Fruit fly (Drosophila melanogaster) whole organism, embryonic: ENCODE data around the gene CG31493.

Experiments
- Adf1 ChIP-seq: fragments of 200-800 bp; sonication (Bioruptor generic); IDR thresholded peaks from 2 replicates; pipeline ENCODE4 v1.3.6; 2022; ENCODE audit warnings: missing biosample characterization, missing genetic modification characterization
- CG10267 ChIP-seq: fragments of 200-800 bp; sonication (Bioruptor generic); optimal IDR thresholded peaks from 2 replicates; lab custom pipeline; 2018; ENCODE audit warnings: missing biosample characterization, mild to moderate bottlenecking, missing genetic modification characterization, moderate library complexity
- CG10654 ChIP-seq: fragments of 200-800 bp; sonication (Bioruptor generic); optimal IDR thresholded peaks from 2 replicates; lab custom pipeline; 2016; ENCODE audit warnings: missing biosample characterization, missing genetic modification characterization
- CG10959 ChIP-seq: fragments of 200-800 bp; sonication (Bioruptor generic); IDR thresholded peaks from 2 replicates; pipeline ENCODE4 v1.3.6; 2022; ENCODE audit warnings: missing biosample characterization, missing genetic modification characterization
- CG11696 ChIP-seq: fragments of 200-800 bp; sonication (Bioruptor generic); IDR thresholded peaks from 2 replicates; pipeline ENCODE4 v1.3.6; 2022; ENCODE audit warnings: missing biosample characterization, missing genetic modification characterization
- CG12104 ChIP-seq: fragments of 200-800 bp; sonication (Bioruptor generic); optimal IDR thresholded peaks from 3 replicates; lab custom pipeline; 2016; ENCODE audit warnings: missing biosample characterization, missing genetic modification characterization
- CG12659 ChIP-seq: fragments of 200-800 bp; sonication (Bioruptor generic); optimal IDR thresholded peaks from 3 replicates; lab custom pipeline; 2017; ENCODE audit warnings: mild to moderate bottlenecking, missing biosample characterization, missing genetic modification reagents, missing genetic modification characterization
- CG12744 ChIP-seq: fragments of 200-800 bp; sonication (Bioruptor generic); optimal IDR thresholded peaks from 2 replicates; lab custom pipeline; 2016; ENCODE audit warnings: missing biosample characterization, missing genetic modification characterization
- CG13894 ChIP-seq: fragments of 200-800 bp; sonication (Bioruptor generic); optimal IDR thresholded peaks from 3 replicates; lab custom pipeline; 2018; ENCODE audit warnings: missing biosample characterization, mild to moderate bottlenecking, missing genetic modification characterization, moderate library complexity
- CG14050 ChIP-seq: fragments of 200-800 bp; sonication (Bioruptor generic); IDR thresholded peaks from 3 replicates; pipeline ENCODE4 v1.3.6; 2022; ENCODE audit warnings: missing biosample characterization, missing genetic modification characterization
- CG14965 ChIP-seq: fragments of 200-800 bp; sonication (Bioruptor generic); optimal IDR thresholded peaks from 2 replicates; lab custom pipeline; 2016; ENCODE audit warnings: missing biosample characterization, missing genetic modification characterization, borderline replicate concordance
- CG15011 ChIP-seq: fragments of 200-800 bp; sonication (Bioruptor generic); optimal IDR thresholded peaks from 3 replicates; lab custom pipeline; 2018; ENCODE audit warnings: missing biosample characterization, mild to moderate bottlenecking, missing genetic modification characterization
- CG15601 ChIP-seq: fragments of 200-800 bp; sonication (Bioruptor generic); optimal IDR thresholded peaks from 3 replicates; lab custom pipeline; 2019; ENCODE audit warnings: missing biosample characterization, mild to moderate bottlenecking, missing genetic modification characterization, moderate library complexity
- CG18011 ChIP-seq: fragments of 200-800 bp; sonication (Bioruptor generic); optimal IDR thresholded peaks from 2 replicates; lab custom pipeline; 2017; ENCODE audit warnings: missing biosample characterization, missing genetic modification characterization, mild to moderate bottlenecking, moderate library complexity, missing genotype
- CG2116 ChIP-seq: fragments of 200-800 bp; sonication (Bioruptor generic); optimal IDR thresholded peaks from 3 replicates; lab custom pipeline; 2018; ENCODE audit warnings: missing biosample characterization, mild to moderate bottlenecking, missing genetic modification characterization
- CG2712 ChIP-seq: fragments of 200-800 bp; optimal IDR thresholded peaks from 3 replicates; lab custom pipeline; 2019; ENCODE audit warnings: missing biosample characterization, mild to moderate bottlenecking, missing genetic modification characterization, moderate library complexity
- CG2875 ChIP-seq: fragments of 200-800 bp; sonication (Bioruptor generic); optimal IDR thresholded peaks from 2 replicates; lab custom pipeline; 2017; ENCODE audit warnings: missing biosample characterization, mild to moderate bottlenecking, missing genetic modification characterization, missing genetic modification reagents
- CG31224 ChIP-seq: fragments of 200-800 bp; sonication (Bioruptor generic); IDR thresholded peaks from 2 replicates; pipeline ENCODE4 v1.3.6; 2022; ENCODE audit warnings: missing biosample characterization, missing genetic modification characterization
- CG33557 ChIP-seq: fragments of 200-800 bp; sonication (Bioruptor generic); optimal IDR thresholded peaks from 2 replicates; lab custom pipeline; 2019; ENCODE audit warnings: missing biosample characterization, mild to moderate bottlenecking, missing genetic modification characterization, moderate library complexity
- CG7963 ChIP-seq: fragments of 200-800 bp; sonication (Bioruptor generic); IDR thresholded peaks from 3 replicates; pipeline ENCODE4 v1.3.6; 2022; ENCODE audit warnings: missing biosample characterization, missing genetic modification characterization; ENCODE audit not compliant: partially characterized antibody
- CG7987 ChIP-seq: fragments of 200-800 bp; sonication (Bioruptor generic); optimal IDR thresholded peaks from 2 replicates; lab custom pipeline; 2018; ENCODE audit warnings: missing biosample characterization, mild to moderate bottlenecking, missing genetic modification characterization, moderate library complexity
- CTCF ChIP-seq: fragments of 200-800 bp; sonication (Bioruptor generic); optimal IDR thresholded peaks from 2 replicates; lab custom pipeline; 2017; ENCODE audit warnings: missing biosample characterization, mild to moderate bottlenecking, missing genetic modification characterization, moderate library complexity
- Dip3 ChIP-seq: fragments of 200-800 bp; sonication (Bioruptor generic); optimal IDR thresholded peaks from 3 replicates; lab custom pipeline; 2016; ENCODE audit warnings: missing biosample characterization, missing genetic modification characterization
- Dref ChIP-seq: fragments of 200-800 bp; sonication (Bioruptor generic); IDR thresholded peaks from 2 replicates; pipeline ENCODE4 v1.3.6; 2022; ENCODE audit warnings: missing biosample characterization, missing genetic modification characterization
- Elba2 ChIP-seq: fragments of 200-800 bp; sonication (Bioruptor generic); optimal IDR thresholded peaks from 3 replicates; lab custom pipeline; 2016; ENCODE audit warnings: missing biosample characterization, missing genetic modification characterization
- Jarid2 ChIP-seq: fragments of 200-800 bp; sonication (Bioruptor generic); optimal IDR thresholded peaks from 3 replicates; lab custom pipeline; 2017; ENCODE audit warnings: mild to moderate bottlenecking, missing biosample characterization, missing genetic modification reagents, missing genetic modification characterization
- Lhr ChIP-seq: fragments of 200-800 bp; sonication (Bioruptor generic); optimal IDR thresholded peaks from 3 replicates; lab custom pipeline; 2017; ENCODE audit warnings: mild to moderate bottlenecking, missing biosample characterization, missing genetic modification reagents, missing genetic modification characterization
- Lim3 ChIP-seq: fragments of 200-800 bp; sonication (Bioruptor generic); IDR thresholded peaks from 2 replicates; pipeline ENCODE4 v1.3.6; 2022; ENCODE audit warnings: missing biosample characterization, missing genetic modification characterization
- Meics ChIP-seq: fragments of 200-800 bp; sonication (Bioruptor generic); optimal IDR thresholded peaks from 2 replicates; lab custom pipeline; 2017; ENCODE audit warnings: missing biosample characterization, mild to moderate bottlenecking, missing genetic modification characterization
- NK7.1 ChIP-seq: fragments of 200-800 bp; sonication (Bioruptor generic); optimal IDR thresholded peaks from 3 replicates; lab custom pipeline; 2016; ENCODE audit warnings: missing biosample characterization, missing genetic modification characterization
- Nf-YC ChIP-seq: fragments of 200-800 bp; optimal IDR thresholded peaks from 3 replicates; lab custom pipeline; 2019; ENCODE audit warnings: missing biosample characterization, mild to moderate bottlenecking, missing genetic modification characterization, moderate library complexity
- PHDP ChIP-seq: fragments of 200-800 bp; sonication (Bioruptor generic); optimal IDR thresholded peaks from 3 replicates; lab custom pipeline; 2018; ENCODE audit warnings: missing biosample characterization, mild to moderate bottlenecking, missing genetic modification characterization, moderate library complexity
- Poxn ChIP-seq: fragments of 200-800 bp; sonication (Bioruptor generic); IDR thresholded peaks from 2 replicates; pipeline ENCODE4 v1.3.6; 2022; ENCODE audit warnings: missing biosample characterization, missing genetic modification characterization
- Sry-β ChIP-seq: fragments of 200-800 bp; sonication (Bioruptor generic); optimal IDR thresholded peaks from 2 replicates; lab custom pipeline; 2018; ENCODE audit warnings: missing biosample characterization, mild to moderate bottlenecking, missing genetic modification characterization, moderate library complexity
- Sry-δ ChIP-seq: fragments of 200-800 bp; sonication (Bioruptor generic); optimal IDR thresholded peaks from 2 replicates; lab custom pipeline; 2016; ENCODE audit warnings: missing biosample characterization, missing genetic modification characterization
- Trl ChIP-seq, 3 experiments: fragments of >200 bp in 2 of 3; fragments of 200-800 bp in 1 of 3; sonication (Bioruptor generic) in 1 of 3; optimal IDR thresholded peaks; 2 replicates in 1 of 3; 3 replicates in 2 of 3; lab custom pipeline; 2016 to 2017; ENCODE audit warnings: missing biosample characterization in 1 of 3, missing genetic modification characterization in 1 of 3
- amos ChIP-seq: fragments of 200-800 bp; sonication (Bioruptor generic); IDR thresholded peaks from 2 replicates; pipeline ENCODE4 v1.3.6; 2022; ENCODE audit warnings: missing biosample characterization, missing genetic modification characterization; ENCODE audit not compliant: partially characterized antibody
- ap ChIP-seq: fragments of 200-800 bp; sonication (Bioruptor generic); IDR thresholded peaks from 2 replicates; pipeline ENCODE4 v1.3.6; 2022; ENCODE audit warnings: missing biosample characterization, missing genetic modification characterization
- chif ChIP-seq, 2 experiments: fragments of 200-800 bp; sonication (Bioruptor generic); optimal IDR thresholded peaks; 3 replicates each; lab custom pipeline; 2016; ENCODE audit warnings: missing biosample characterization in 2 of 2, missing genetic modification characterization in 2 of 2
- ci ChIP-seq: fragments of 200-800 bp; sonication (Bioruptor generic); IDR thresholded peaks from 3 replicates; pipeline ENCODE4 v1.3.6; 2022; ENCODE audit warnings: missing biosample characterization, missing genetic modification characterization
- dmrt11E ChIP-seq: fragments of 200-800 bp; sonication (Bioruptor generic); optimal IDR thresholded peaks from 3 replicates; lab custom pipeline; 2018; ENCODE audit warnings: missing biosample characterization, mild to moderate bottlenecking, missing genetic modification characterization, moderate library complexity
- h ChIP-seq: fragments of >200 bp; optimal IDR thresholded peaks from 2 replicates; lab custom pipeline; 2017
- kah ChIP-seq: fragments of 200-800 bp; sonication (Bioruptor generic); optimal IDR thresholded peaks from 2 replicates; lab custom pipeline; 2018; ENCODE audit warnings: missing biosample characterization, mild to moderate bottlenecking, missing genetic modification characterization
- kay ChIP-seq: fragments of 200-800 bp; sonication (Bioruptor generic); optimal IDR thresholded peaks from 2 replicates; lab custom pipeline; 2016; ENCODE audit warnings: missing biosample characterization, missing genetic modification characterization
- lilli ChIP-seq: fragments of 200-800 bp; sonication (Bioruptor generic); optimal IDR thresholded peaks from 3 replicates; lab custom pipeline; 2016; ENCODE audit warnings: missing biosample characterization, missing genetic modification characterization
- sc ChIP-seq, 3 experiments: fragments of >200 bp in 2 of 3; fragments of 200-800 bp in 1 of 3; sonication (Bioruptor generic) in 1 of 3; optimal IDR thresholded peaks; 2 replicates in 2 of 3; 3 replicates in 1 of 3; lab custom pipeline; 2017; ENCODE audit warnings: mild to moderate bottlenecking in 1 of 3, missing biosample characterization in 1 of 3, missing genetic modification characterization in 1 of 3, missing genetic modification reagents in 1 of 3
- zf30C ChIP-seq: fragments of 200-800 bp; sonication (Bioruptor generic); optimal IDR thresholded peaks from 3 replicates; lab custom pipeline; 2018; ENCODE audit warnings: missing biosample characterization, mild to moderate bottlenecking, missing genetic modification characterization
- zfh2 ChIP-seq: fragments of 200-800 bp; sonication (Bioruptor generic); optimal IDR thresholded peaks from 2 replicates; lab custom pipeline; 2016; ENCODE audit warnings: missing biosample characterization, missing genetic modification characterization

Gene CG31493

DNA sequence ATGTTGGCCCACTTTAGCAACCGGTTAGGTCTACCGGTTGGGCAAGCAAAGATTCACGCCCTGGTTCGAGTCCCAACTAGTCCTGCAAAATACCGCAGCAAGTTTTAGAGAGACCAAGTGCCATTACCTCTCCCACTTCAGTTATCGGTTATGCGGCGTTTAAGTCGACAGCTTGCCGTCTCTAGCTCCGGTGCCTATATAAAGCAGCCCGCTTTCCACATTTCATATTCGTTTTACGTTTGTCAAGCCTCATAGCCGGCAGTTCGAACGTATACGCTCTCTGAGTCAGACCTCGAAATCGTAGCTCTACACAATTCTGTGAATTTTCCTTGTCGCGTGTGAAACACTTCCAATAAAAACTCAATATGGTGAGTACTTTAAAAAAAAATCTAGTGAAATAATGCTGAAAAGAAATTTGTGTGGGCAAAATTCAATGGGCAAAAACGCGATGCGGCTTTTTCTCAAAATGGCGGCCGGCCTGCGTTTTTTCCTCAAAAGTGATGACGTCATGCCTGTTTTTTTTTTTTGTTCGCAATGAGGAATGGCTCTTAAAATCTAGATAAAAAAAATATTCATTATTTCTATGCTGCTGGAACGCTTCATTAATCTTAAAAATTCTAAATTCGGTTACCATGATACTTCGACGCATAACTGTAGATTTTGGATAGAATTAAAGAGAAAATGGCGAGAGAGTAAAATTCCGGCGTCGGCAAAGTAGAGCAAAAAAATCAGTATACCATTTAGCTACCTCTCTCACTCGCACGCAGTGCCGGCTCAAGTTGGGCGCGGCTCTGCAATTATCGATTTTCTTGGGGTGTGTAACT, 44.8 kb upstream of the CG31493 start, which contains the start of gene alphaTub84B (continued):
- TF ChIP-seq Sry-δ (GFP tag; lab: Kevin White, UChicago) (peak; percentile 94), CG12104 (GFP tag; lab: Kevin White, UChicago) (no peak), Lim3 (no peak), amos (GFP tag; lab: Robert Waterston, UW) (peak; percentile 68), CG12744 (GFP tag; lab: Kevin White, UChicago) (peak; percentile 56), dmrt11E (peak; percentile 16), zfh2 (GFP tag; lab: Kevin White, UChicago) (peak; percentile 34), CG10959 (GFP tag; lab: Robert Waterston, UW) (peak; percentile 52; the same call in 1 of the 2 replicates), CG31224 (GFP tag; lab: Robert Waterston, UW) (no peak), CG12659 (peak; percentile 89), CG33557 (peak; percentile 49), zf30C (peak; percentile 41), CG15011 (GFP tag; lab: Kevin White, UChicago) (peak; percentile 18), lilli (peak; percentile 95), CG7963 (GFP tag; lab: Robert Waterston, UW) (0 out of 3 replicates have a peak, but pooled peaks have one; percentile 20), CG15601 (peak; percentile 55), CG14965 (GFP tag; lab: Kevin White, UChicago) (peak; percentile 50), CG2712 (tag; lab: Kevin White, UChicago) (peak; percentile 56), kah (GFP tag; lab: Kevin White, UChicago) (peak; percentile 34), Nf-YC (peak; percentile 43), Sry-β (no peak), Poxn (GFP tag; lab: Robert Waterston, UW) (no peak), PHDP (tag; lab: Kevin White, UChicago) (peak; percentile 58), CTCF (peak; percentile 43), CG2875 (GFP tag; lab: Kevin White, UChicago) (peak; percentile 66), Meics (GFP tag; lab: Kevin White, UChicago) (peak; percentile 55), Adf1 (no peak; the same call in 1 of the 2 replicates), h (no peak), CG10267 (tag; lab: Kevin White, UChicago) (peak; percentile 50), CG11696 (peak; percentile 28; the same call in 1 of the 2 replicates), NK7.1 (GFP tag; lab: Kevin White, UChicago) (peak; percentile 55), CG13894 (peak; percentile 84), ap (no peak), CG14050 (GFP tag; lab: Robert Waterston, UW) (peak; percentile 25; the same call in 1 of the 3 replicates), CG18011 (GFP tag; lab: Kevin White, UChicago) (no peak), sc (optimal IDR thresholded peaks at IDR 0.05; lab: Kevin White, UChicago) (no peak), sc (GFP tag; optimal IDR thresholded peaks at IDR 0.05; lab: Kevin White, UChicago) (no peak), Lhr (GFP tag; lab: Kevin White, UChicago) (peak; percentile 88), Trl (optimal IDR thresholded peaks at IDR 0.05; lab: Kevin White, UChicago) (peak in 1 of 2 experiments; percentile 54), Trl (GFP tag; optimal IDR thresholded peaks at IDR 0.05; lab: Kevin White, UChicago) (peak; percentile 76), ci (GFP tag; lab: Robert Waterston, UW) (peak; percentile 89), chif (GFP tag; optimal IDR thresholded peaks at IDR 0.05; lab: Kevin White, UChicago) (peak; percentile 34 to 41), Jarid2 (peak; percentile 89), CG7987 (GFP tag; lab: Kevin White, UChicago) (peak; percentile 85), Elba2 (GFP tag; lab: Kevin White, UChicago) (no peak), CG10654 (no peak), CG2116 (GFP tag; lab: Kevin White, UChicago) (no peak), kay (GFP tag; lab: Kevin White, UChicago) (peak; percentile 90), Dref (peak; percentile 89), Dip3 (GFP tag; lab: Kevin White, UChicago) (peak; percentile 33)
